Worm (Caenorhabditis elegans) whole organism, midembryonic: ENCODE results near the gene elo-2.

Experiments used
- T22C8.4 ChIP-seq: fragments of 200-800 bp; sonication (Bioruptor generic); IDR thresholded peaks from 2 replicates; pipeline ENCODE4 v1.3.6; 2022; ENCODE audit warnings: missing genetic modification characterization, missing compliant biosample characterization
- cog-1 ChIP-seq: sonication (generic microtip); optimal IDR thresholded peaks from 2 replicates; lab custom pipeline; 2016; ENCODE audit warnings: missing genetic modification characterization, missing compliant biosample characterization
- klf-2 ChIP-seq: fragments of 200-800 bp; sonication (Bioruptor generic); conservative IDR thresholded peaks from 2 replicates; pipeline ENCODE4 v1.3.6; 2022; ENCODE audit warnings: missing genetic modification reagents, missing genetic modification characterization, missing compliant biosample characterization
- ztf-29 ChIP-seq: fragments of 200-800 bp; sonication (Bioruptor generic); IDR thresholded peaks from 2 replicates; pipeline ENCODE4 v1.3.6; 2022; ENCODE audit warnings: missing genetic modification reagents, missing genetic modification characterization, missing compliant biosample characterization

DNA sequence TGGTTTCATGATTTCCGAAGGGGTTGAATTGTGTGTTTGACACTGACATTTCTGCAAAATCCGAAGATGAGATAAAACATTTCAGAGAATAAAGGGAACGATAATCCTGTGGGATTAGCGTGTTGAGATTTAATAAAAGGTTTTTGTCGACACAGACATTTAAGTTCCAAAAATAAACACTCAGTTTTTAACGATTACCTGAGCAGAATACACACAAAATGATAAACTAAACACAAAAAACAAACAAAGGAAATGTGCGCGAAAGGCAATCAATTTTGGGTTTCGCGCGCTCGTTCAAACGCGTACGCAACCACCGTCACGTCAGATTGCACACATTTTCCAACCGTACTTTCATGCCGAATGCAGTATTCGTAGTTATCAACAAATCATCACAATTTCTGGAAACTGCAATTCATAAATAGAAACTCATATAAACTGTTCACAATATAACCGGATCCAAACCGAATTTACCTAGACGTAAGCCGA, 5.9 kb downstream of the elo-2 start, which contains the start of gene rif-1.1:
- TF ChIP-seq T22C8.4 (no peak), ztf-29 (GFP tag; lab: Robert Waterston, UW) (no peak), klf-2 (GFP tag; lab: Robert Waterston, UW) (no peak), cog-1 (tag; lab: Kevin White, UChicago) (no peak)
